Worm (Caenorhabditis elegans): Measurements from ENCODE around the gene arrd-18.

ce11 chrV:3266189-3266588 is 45.7 kb downstream of the arrd-18 start, which contains the start of gene T28A11.17:
- TF ChIP-seq ama-1 (optimal IDR thresholded peaks at IDR 0.05) (no peak), ceh-13 (GFP tag; optimal IDR thresholded peaks at IDR 0.05) (no peak), B0310.2 (tag; optimal IDR thresholded peaks at IDR 0.05) (no peak), flt-1 (GFP tag; IDR thresholded peaks at IDR 0.05) (no peak)

Data from whole organism, early embryonic.